Fruit fly (Drosophila melanogaster) whole organism, embryonic: ENCODE results near the gene tw.

Experiments
- Blimp-1 ChIP-seq: fragments of 200-800 bp; sonication (Bioruptor generic); optimal IDR thresholded peaks from 3 replicates; lab custom pipeline; 2018; ENCODE audit warnings: missing biosample characterization, missing genetic modification characterization, mild to moderate bottlenecking, moderate library complexity, missing genetic modification reagents
- BtbVII ChIP-seq: fragments of 200-800 bp; sonication (Bioruptor generic); optimal IDR thresholded peaks from 3 replicates; lab custom pipeline; 2017; ENCODE audit warnings: missing biosample characterization, mild to moderate bottlenecking, missing genetic modification characterization
- C15 ChIP-seq: fragments of 200-800 bp; sonication (Bioruptor generic); IDR thresholded peaks from 3 replicates; pipeline ENCODE4 v1.3.6; 2022; ENCODE audit warnings: missing biosample characterization, missing genetic modification characterization
- CG1024 ChIP-seq: fragments of 200-800 bp; sonication (Bioruptor generic); IDR thresholded peaks from 2 replicates; pipeline ENCODE4 v1.3.6; 2022; ENCODE audit warnings: missing biosample characterization, missing genetic modification characterization
- CG10654 ChIP-seq: fragments of 200-800 bp; sonication (Bioruptor generic); optimal IDR thresholded peaks from 2 replicates; lab custom pipeline; 2016; ENCODE audit warnings: missing biosample characterization, missing genetic modification characterization
- CG11504 ChIP-seq: fragments of 200-800 bp; sonication (Bioruptor generic); optimal IDR thresholded peaks from 3 replicates; lab custom pipeline; 2019; ENCODE audit warnings: missing biosample characterization, mild to moderate bottlenecking, missing genetic modification characterization, moderate library complexity
- CG12942 ChIP-seq: fragments of 200-800 bp; sonication (Bioruptor generic); optimal IDR thresholded peaks from 3 replicates; lab custom pipeline; 2016; ENCODE audit warnings: missing biosample characterization, missing genetic modification characterization
- CG13424 ChIP-seq: fragments of 200-800 bp; sonication (Bioruptor generic); optimal IDR thresholded peaks from 2 replicates; lab custom pipeline; 2019; ENCODE audit warnings: missing biosample characterization, mild to moderate bottlenecking, missing genetic modification characterization, moderate library complexity
- CG16813 ChIP-seq: fragments of 200-800 bp; sonication (Bioruptor generic); IDR thresholded peaks from 3 replicates; pipeline ENCODE4 v1.3.6; 2022; ENCODE audit warnings: missing biosample characterization, missing genetic modification characterization; ENCODE audit not compliant: partially characterized antibody
- CG2712 ChIP-seq: fragments of 200-800 bp; optimal IDR thresholded peaks from 3 replicates; lab custom pipeline; 2019; ENCODE audit warnings: missing biosample characterization, mild to moderate bottlenecking, missing genetic modification characterization, moderate library complexity
- CG30020 ChIP-seq: fragments of 200-800 bp; optimal IDR thresholded peaks from 2 replicates; lab custom pipeline; 2019; ENCODE audit warnings: missing biosample characterization, mild to moderate bottlenecking, missing genetic modification characterization, moderate library complexity
- CG31441 ChIP-seq: fragments of 200-800 bp; sonication (Bioruptor generic); IDR thresholded peaks from 2 replicates; pipeline ENCODE4 v1.3.6; 2022; ENCODE audit warnings: missing biosample characterization, missing genetic modification characterization
- CG3163 ChIP-seq: fragments of 200-800 bp; sonication (Bioruptor generic); optimal IDR thresholded peaks from 3 replicates; lab custom pipeline; 2016; ENCODE audit warnings: missing biosample characterization, missing genetic modification characterization
- CG33557 ChIP-seq: fragments of 200-800 bp; sonication (Bioruptor generic); optimal IDR thresholded peaks from 2 replicates; lab custom pipeline; 2019; ENCODE audit warnings: missing biosample characterization, mild to moderate bottlenecking, missing genetic modification characterization, moderate library complexity
- CG7556 ChIP-seq: fragments of 200-800 bp; sonication (Bioruptor generic); optimal IDR thresholded peaks from 2 replicates; lab custom pipeline; 2017; ENCODE audit warnings: missing biosample characterization, mild to moderate bottlenecking, missing genetic modification characterization
- CG7745 ChIP-seq: fragments of 200-800 bp; sonication (Bioruptor generic); optimal IDR thresholded peaks from 2 replicates; lab custom pipeline; 2018; ENCODE audit warnings: missing biosample characterization, mild to moderate bottlenecking, missing genetic modification characterization, moderate library complexity
- CG7928 ChIP-seq: fragments of 200-800 bp; sonication (Bioruptor generic); optimal IDR thresholded peaks from 2 replicates; lab custom pipeline; 2017; ENCODE audit warnings: missing biosample characterization, mild to moderate bottlenecking, missing genetic modification characterization
- CG9727 ChIP-seq: fragments of 200-800 bp; sonication (Bioruptor generic); optimal IDR thresholded peaks from 3 replicates; lab custom pipeline; 2017; ENCODE audit warnings: missing biosample characterization, mild to moderate bottlenecking, missing genetic modification characterization
- CG9797 ChIP-seq: fragments of 200-800 bp; sonication (Bioruptor generic); optimal IDR thresholded peaks from 3 replicates; lab custom pipeline; 2018; ENCODE audit warnings: missing biosample characterization, mild to moderate bottlenecking, missing genetic modification characterization
- E2f1 ChIP-seq: fragments of 200-800 bp; sonication (Bioruptor generic); IDR thresholded peaks from 2 replicates; pipeline ENCODE4 v1.3.6; 2022; ENCODE audit warnings: missing biosample characterization, missing genetic modification characterization
- Gug ChIP-seq: fragments of 200-800 bp; sonication (Bioruptor generic); IDR thresholded peaks from 4 replicates; pipeline ENCODE4 v1.3.6; 2022; ENCODE audit warnings: missing biosample characterization, missing genetic modification characterization
- Hr51 ChIP-seq, 2 experiments: fragments of 200-800 bp; sonication (Bioruptor generic); optimal IDR thresholded peaks; 2 replicates in 1 of 2; 3 replicates in 1 of 2; lab custom pipeline; 2016 to 2018; ENCODE audit warnings: missing biosample characterization in 2 of 2, missing genetic modification characterization in 2 of 2, mild to moderate bottlenecking in 1 of 2, moderate library complexity in 1 of 2
- NC2α ChIP-seq: fragments of 200-800 bp; sonication (Bioruptor generic); optimal IDR thresholded peaks from 2 replicates; lab custom pipeline; 2016; ENCODE audit warnings: missing biosample characterization, missing genetic modification characterization
- Six4 ChIP-seq: fragments of 200-800 bp; sonication (Bioruptor generic); optimal IDR thresholded peaks from 2 replicates; lab custom pipeline; 2016; ENCODE audit warnings: missing biosample characterization, missing genetic modification characterization
- Spps ChIP-seq: fragments of 200-800 bp; sonication (Bioruptor generic); optimal IDR thresholded peaks from 2 replicates; lab custom pipeline; 2018; ENCODE audit warnings: missing biosample characterization, mild to moderate bottlenecking, missing genetic modification characterization
- Vsx1 ChIP-seq: fragments of 200-800 bp; sonication (Bioruptor generic); optimal IDR thresholded peaks from 2 replicates; lab custom pipeline; 2017; ENCODE audit warnings: missing biosample characterization, mild to moderate bottlenecking, missing genetic modification characterization, missing genetic modification reagents
- abd-A ChIP-seq: fragments of 200-800 bp; sonication (Bioruptor generic); optimal IDR thresholded peaks from 3 replicates; lab custom pipeline; 2019; ENCODE audit warnings: missing biosample characterization, mild to moderate bottlenecking, missing genetic modification characterization, moderate library complexity
- ato ChIP-seq: fragments of 200-800 bp; sonication (Bioruptor generic); IDR thresholded peaks from 2 replicates; pipeline ENCODE4 v1.3.6; 2022; ENCODE audit warnings: missing biosample characterization, missing genetic modification characterization; ENCODE audit not compliant: partially characterized antibody
- caup ChIP-seq: fragments of 200-800 bp; sonication (Bioruptor generic); optimal IDR thresholded peaks from 3 replicates; lab custom pipeline; 2017; ENCODE audit warnings: missing biosample characterization, mild to moderate bottlenecking, missing genetic modification characterization, moderate library complexity; ENCODE audit not compliant: severe bottlenecking
- danr ChIP-seq: fragments of 200-800 bp; sonication (Bioruptor generic); IDR thresholded peaks from 2 replicates; pipeline ENCODE4 v1.3.6; 2022; ENCODE audit warnings: missing biosample characterization, missing genetic modification characterization
- exex ChIP-seq: fragments of 200-800 bp; sonication (Bioruptor generic); optimal IDR thresholded peaks from 4 replicates; lab custom pipeline; 2018; ENCODE audit warnings: missing biosample characterization, mild to moderate bottlenecking, missing genetic modification characterization, moderate library complexity
- gem ChIP-seq: fragments of 200-800 bp; sonication (Bioruptor generic); optimal IDR thresholded peaks from 2 replicates; lab custom pipeline; 2019; ENCODE audit warnings: missing biosample characterization, mild to moderate bottlenecking, missing genetic modification characterization, moderate library complexity
- grau ChIP-seq: fragments of 200-800 bp; optimal IDR thresholded peaks from 3 replicates; lab custom pipeline; 2019; ENCODE audit warnings: missing biosample characterization, mild to moderate bottlenecking, missing genetic modification characterization, moderate library complexity
- gro ChIP-seq: fragments of 200-800 bp; sonication (Bioruptor generic); optimal IDR thresholded peaks from 2 replicates; lab custom pipeline; 2016; ENCODE audit warnings: missing biosample characterization, missing genetic modification characterization
- gsb-n ChIP-seq: fragments of 200-800 bp; sonication (Bioruptor generic); optimal IDR thresholded peaks from 3 replicates; lab custom pipeline; 2018; ENCODE audit warnings: missing biosample characterization, mild to moderate bottlenecking, missing genetic modification characterization
- hb ChIP-seq: fragments of 200-800 bp; sonication (Bioruptor generic); IDR thresholded peaks from 3 replicates; pipeline ENCODE4 v1.3.6; 2022; ENCODE audit warnings: missing biosample characterization, missing genetic modification characterization; ENCODE audit not compliant: partially characterized antibody
- lab ChIP-seq: fragments of 200-800 bp; sonication (Bioruptor generic); optimal IDR thresholded peaks from 3 replicates; lab custom pipeline; 2017; ENCODE audit warnings: missing biosample characterization, missing genetic modification characterization, mild to moderate bottlenecking, moderate library complexity, missing genetic modification reagents
- lmd ChIP-seq: fragments of 200-800 bp; sonication (Bioruptor generic); IDR thresholded peaks from 2 replicates; pipeline ENCODE4 v1.3.6; 2022; ENCODE audit warnings: missing biosample characterization, missing genetic modification characterization
- org-1 ChIP-seq: fragments of 200-800 bp; sonication (Bioruptor generic); optimal IDR thresholded peaks from 2 replicates; lab custom pipeline; 2017; ENCODE audit warnings: missing biosample characterization, missing genetic modification characterization
- phol ChIP-seq: fragments of 200-800 bp; sonication (Bioruptor generic); optimal IDR thresholded peaks from 3 replicates; lab custom pipeline; 2018; ENCODE audit warnings: missing biosample characterization, mild to moderate bottlenecking, missing genetic modification characterization, moderate library complexity
- pita ChIP-seq: fragments of 200-800 bp; sonication (Bioruptor generic); optimal IDR thresholded peaks from 2 replicates; lab custom pipeline; 2017; ENCODE audit warnings: missing biosample characterization, mild to moderate bottlenecking, missing genetic modification characterization
- row ChIP-seq: fragments of 200-800 bp; sonication (Bioruptor generic); IDR thresholded peaks from 3 replicates; pipeline ENCODE4 v1.3.6; 2022; ENCODE audit warnings: missing biosample characterization, missing genetic modification characterization
- sens ChIP-seq: fragments of 200-800 bp; sonication (Bioruptor generic); peaks from one replicate; lab custom pipeline; 2016; ENCODE audit warnings: missing biosample characterization, missing genetic modification characterization
- stwl ChIP-seq: fragments of 200-800 bp; sonication (Bioruptor generic); optimal IDR thresholded peaks from 3 replicates; lab custom pipeline; 2018; ENCODE audit warnings: missing biosample characterization, mild to moderate bottlenecking, missing genetic modification characterization, moderate library complexity
- tap ChIP-seq: fragments of 200-800 bp; optimal IDR thresholded peaks from 3 replicates; lab custom pipeline; 2019; ENCODE audit warnings: missing biosample characterization, mild to moderate bottlenecking, missing genetic modification characterization, moderate library complexity
- tna ChIP-seq: fragments of 200-800 bp; sonication (Bioruptor generic); IDR thresholded peaks from 2 replicates; pipeline ENCODE4 v1.3.6; 2022; ENCODE audit warnings: missing biosample characterization, missing genetic modification characterization; ENCODE audit not compliant: partially characterized antibody
- ttk ChIP-seq: fragments of 200-800 bp; sonication (Bioruptor generic); IDR thresholded peaks from 2 replicates; pipeline ENCODE4 v2.1.2; 2022; ENCODE audit warnings: missing biosample characterization, missing genetic modification characterization
- unpg ChIP-seq: fragments of 200-800 bp; sonication (Bioruptor generic); optimal IDR thresholded peaks from 3 replicates; lab custom pipeline; 2018; ENCODE audit warnings: missing biosample characterization, mild to moderate bottlenecking, missing genetic modification characterization, moderate library complexity

Gene tw

DNA sequence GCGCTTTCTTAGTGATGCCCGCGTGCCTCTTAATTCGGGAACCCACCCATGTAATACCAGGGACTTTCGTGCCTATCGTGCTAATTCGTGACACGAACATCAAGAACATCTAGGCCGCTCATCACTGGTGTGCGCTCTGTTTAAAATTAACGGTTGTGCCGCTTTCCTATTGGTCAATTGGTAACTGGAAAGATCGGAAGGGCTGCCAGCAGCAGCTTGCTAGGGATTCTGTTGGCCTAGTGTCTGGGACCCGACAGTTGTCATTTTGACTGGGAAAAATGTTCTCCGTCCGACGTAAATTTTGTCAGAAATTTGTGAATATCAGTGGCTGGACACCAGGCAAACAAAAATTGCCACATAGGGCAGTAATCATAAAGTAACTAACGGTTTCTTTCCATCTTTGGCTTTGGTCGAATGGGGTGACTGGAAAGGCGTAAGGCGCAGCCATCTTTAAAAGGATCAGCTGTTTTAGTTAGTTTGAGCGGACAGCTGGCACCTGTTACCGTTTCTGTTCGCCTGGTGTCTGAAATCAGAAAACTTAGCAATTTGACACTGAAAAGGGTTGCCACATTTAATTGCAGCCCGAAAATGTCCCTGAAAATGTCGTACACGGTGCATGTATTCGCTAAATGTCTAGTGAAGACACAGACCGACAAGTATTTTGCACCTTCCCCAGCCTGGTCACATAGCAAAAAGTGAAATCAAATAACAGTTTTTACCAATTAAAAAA is 25.5 kb upstream of the tw start, which contains the start of gene CG5273 (continued):
- no peak for TF ChIP-seq CG1024 (GFP tag; lab: Robert Waterston, UW)
- peak; percentile 4 for TF ChIP-seq BtbVII (GFP tag; lab: Kevin White, UChicago)
- TF ChIP-seq Hr51 (GFP tag; optimal IDR thresholded peaks at IDR 0.05; lab: Kevin White, UChicago) = peak in 1 of 2 experiments; percentile 25
- no peak for TF ChIP-seq CG3163 (GFP tag; lab: Kevin White, UChicago)
- TF ChIP-seq pita (GFP tag; lab: Kevin White, UChicago) = peak; percentile 94
- TF ChIP-seq CG30020 (tag; lab: Kevin White, UChicago) = no peak
- no peak for TF ChIP-seq gem (tag; lab: Kevin White, UChicago)
- TF ChIP-seq CG7928 = peak; percentile 72
- TF ChIP-seq ttk (GFP tag; lab: Robert Waterston, UW) = no peak
- peak; percentile 94 for TF ChIP-seq row (GFP tag; lab: Robert Waterston, UW)
- TF ChIP-seq CG10654 (GFP tag; lab: Kevin White, UChicago) = no peak
- TF ChIP-seq CG12942 (GFP tag; lab: Kevin White, UChicago) = peak; percentile 7
- TF ChIP-seq Vsx1 (GFP tag; lab: Kevin White, UChicago) = peak; percentile 36
- peak; percentile 52 for TF ChIP-seq stwl (tag; lab: Kevin White, UChicago)
- TF ChIP-seq CG7745 (tag; lab: Kevin White, UChicago) = peak; percentile 68
- TF ChIP-seq Gug = peak; percentile 12; the same call in 1 of the 4 replicates
- no peak for TF ChIP-seq C15
- TF ChIP-seq tna (GFP tag; lab: Robert Waterston, UW) = peak; percentile 78
- peak; percentile 17 for TF ChIP-seq CG9727 (GFP tag; lab: Kevin White, UChicago)
- no peak for TF ChIP-seq Spps (tag; lab: Kevin White, UChicago)
- peak; percentile 95 for TF ChIP-seq abd-A (tag; lab: Kevin White, UChicago)
- peak; percentile 98 for TF ChIP-seq CG9797 (GFP tag; lab: Kevin White, UChicago)
- no peak for TF ChIP-seq CG31441 (GFP tag; lab: Robert Waterston, UW)
- TF ChIP-seq grau (tag; lab: Kevin White, UChicago) = peak; percentile 21
- TF ChIP-seq CG7556 (GFP tag; lab: Kevin White, UChicago) = peak; percentile 7
- TF ChIP-seq Blimp-1 = peak; percentile 93
- peak; percentile 25 for TF ChIP-seq gsb-n (tag; lab: Kevin White, UChicago)
- peak; percentile 86 for TF ChIP-seq hb (GFP tag; lab: Robert Waterston, UW)
- peak; percentile 25 for TF ChIP-seq unpg
- TF ChIP-seq phol (tag; lab: Kevin White, UChicago) = peak; percentile 94
- peak; percentile 38 for TF ChIP-seq caup (GFP tag; lab: Kevin White, UChicago)
- peak; percentile 8; the same call in 1 of the 2 replicates for TF ChIP-seq lmd (GFP tag; lab: Robert Waterston, UW)
- TF ChIP-seq ato (GFP tag; lab: Robert Waterston, UW) = peak; percentile 95
- TF ChIP-seq CG2712 (tag; lab: Kevin White, UChicago) = peak; percentile 34
- no peak for TF ChIP-seq CG33557
- peak; percentile 5 for TF ChIP-seq CG13424
- TF ChIP-seq danr (GFP tag; lab: Robert Waterston, UW) = no peak
- peak; percentile 64 for TF ChIP-seq lab (GFP tag; lab: Kevin White, UChicago)
- peak; percentile 30 for TF ChIP-seq CG11504
- peak; percentile 6 for TF ChIP-seq tap (tag; lab: Kevin White, UChicago)
- peak; percentile 94 for TF ChIP-seq CG16813
- 0 out of 2 replicates have a peak, but pooled peaks have one; percentile 9 for TF ChIP-seq E2f1 (GFP tag; lab: Robert Waterston, UW)
- peak; percentile 60 for TF ChIP-seq gro (GFP tag; lab: Kevin White, UChicago)
- no peak for TF ChIP-seq NC2α (GFP tag; lab: Kevin White, UChicago)
- TF ChIP-seq exex (tag; lab: Kevin White, UChicago) = peak; percentile 14
- TF ChIP-seq Six4 = peak; percentile 52
- no peak for TF ChIP-seq org-1 (GFP tag; lab: Kevin White, UChicago)
- peak; percentile 91 for TF ChIP-seq sens (GFP tag; lab: Kevin White, UChicago)
